Worm (Caenorhabditis elegans) whole organism, early embryonic: Measurements from ENCODE around the gene W04E12.5.

Experiments
- F13C5.2 ChIP-seq: sonication (generic microtip); optimal IDR thresholded peaks from 2 replicates; lab custom pipeline; 2017; ENCODE audit warnings: mild to moderate bottlenecking, missing genetic modification characterization, inconsistent platforms, missing compliant biosample characterization
- ama-1 ChIP-seq: fragments of 150-350 bp; optimal IDR thresholded peaks from 2 replicates; lab custom pipeline; 2014
- flt-1 ChIP-seq: fragments of 200-800 bp; sonication (Bioruptor generic); IDR thresholded peaks from 2 replicates; pipeline ENCODE4 v1.3.6; 2022; ENCODE audit warnings: missing genetic modification characterization, missing compliant biosample characterization
- hmbx-1 ChIP-seq: sonication (generic microtip); optimal IDR thresholded peaks from 2 replicates; lab custom pipeline; 2016; ENCODE audit warnings: mild to moderate bottlenecking, missing genetic modification characterization, missing compliant biosample characterization
- sea-1 ChIP-seq: fragments of 200-800 bp; sonication (Bioruptor generic); conservative IDR thresholded peaks from 2 replicates; pipeline ENCODE4 v1.3.6; 2022; ENCODE audit warnings: missing genetic modification characterization, missing compliant biosample characterization
- tra-4 ChIP-seq: sonication (generic microtip); optimal IDR thresholded peaks from 2 replicates; lab custom pipeline; 2017; ENCODE audit warnings: missing genetic modification characterization, missing compliant biosample characterization

ce11 chrV:19727990-19728389 is 18.0 kb upstream of the W04E12.5 start:
- TF ChIP-seq F13C5.2 (no peak), ama-1 (lab: Kevin White, UChicago) (no peak), sea-1 (no peak), hmbx-1 (no peak), flt-1 (GFP tag; lab: Robert Waterston, UW) (no peak), tra-4 (no peak)
